Worm (Caenorhabditis elegans) whole organism, L1 larva: ENCODE data around the gene sdz-19.
A peak's percentile ranks its signal among the peaks of the same experiment; 100 is the strongest.

Experiments
- C04F5.9 ChIP-seq: sonication (generic microtip); optimal IDR thresholded peaks from 2 replicates; lab custom pipeline; 2016; ENCODE audit warnings: missing genetic modification characterization, missing compliant biosample characterization
- C16A3.4 ChIP-seq: fragments of 150-350 bp; optimal IDR thresholded peaks from 2 replicates; lab custom pipeline; 2014; ENCODE audit warnings: missing biosample characterization, missing genetic modification characterization
- Y116A8C.19 ChIP-seq: sonication (generic microtip); optimal IDR thresholded peaks from 2 replicates; lab custom pipeline; 2016; ENCODE audit warnings: missing compliant biosample characterization, missing genetic modification characterization, borderline replicate concordance
- alr-1 ChIP-seq: fragments of 200-800 bp; sonication (Bioruptor generic); optimal IDR thresholded peaks from 2 replicates; lab custom pipeline; 2018; ENCODE audit warnings: borderline replicate concordance, mild to moderate bottlenecking, missing genetic modification characterization, missing compliant biosample characterization
- ama-1 ChIP-seq: fragments of 150-350 bp; optimal IDR thresholded peaks from 2 replicates; lab custom pipeline; 2014
- blmp-1 ChIP-seq: fragments of 150-350 bp; optimal IDR thresholded peaks from 2 replicates; lab custom pipeline; 2014; ENCODE audit warnings: missing biosample characterization, missing genetic modification characterization
- ceh-8 ChIP-seq: fragments of 200-800 bp; sonication (Bioruptor generic); optimal IDR thresholded peaks from 2 replicates; lab custom pipeline; 2018; ENCODE audit warnings: mild to moderate bottlenecking, missing genetic modification characterization, moderate library complexity, missing compliant biosample characterization
- ceh-88 ChIP-seq: fragments of 200-800 bp; sonication (Bioruptor generic); IDR thresholded peaks from 2 replicates; pipeline ENCODE4 v1.3.6; 2022; ENCODE audit warnings: missing genetic modification characterization, missing compliant biosample characterization
- ceh-90 ChIP-seq: sonication (generic microtip); optimal IDR thresholded peaks from 2 replicates; lab custom pipeline; 2016; ENCODE audit warnings: missing genetic modification characterization, missing compliant biosample characterization
- ces-1 ChIP-seq: fragments of 150-350 bp; optimal IDR thresholded peaks from 2 replicates; lab custom pipeline; 2014; ENCODE audit warnings: missing biosample characterization, missing genetic modification reagents, missing genetic modification characterization
- efl-1 ChIP-seq, 4 experiments: fragments of 150-350 bp; optimal IDR thresholded peaks in 3 of 4; peaks in 1 of 4; 1 replicate in 1 of 4; 2 replicates in 3 of 4; lab custom pipeline; 2014; ENCODE audit warnings: missing biosample characterization in 2 of 4, missing genetic modification characterization in 2 of 4, missing genetic modification reagents in 2 of 4
- efl-3 ChIP-seq: fragments of 200-800 bp; sonication (Bioruptor generic); optimal IDR thresholded peaks from 2 replicates; lab custom pipeline; 2018; ENCODE audit warnings: mild to moderate bottlenecking, missing genetic modification characterization, missing compliant biosample characterization
- egl-27 ChIP-seq, 2 experiments: fragments of 150-350 bp in 1 of 2; sonication (generic microtip); optimal IDR thresholded peaks; 3 replicates each; lab custom pipeline; 2017 to 2018; ENCODE audit warnings: missing biosample characterization in 2 of 2, missing genetic modification characterization in 2 of 2, missing genetic modification reagents in 2 of 2
- elt-2 ChIP-seq: sonication (generic microtip); optimal IDR thresholded peaks from 2 replicates; lab custom pipeline; 2016; ENCODE audit warnings: missing genetic modification characterization, mild to moderate bottlenecking, inconsistent platforms, missing compliant biosample characterization, missing genetic modification reagents
- elt-3 ChIP-seq, 6 experiments: fragments of 150-350 bp in 1 of 6; sonication (generic microtip); optimal IDR thresholded peaks; 2 replicates each; lab custom pipeline; 2017 to 2018; ENCODE audit warnings: missing biosample characterization in 6 of 6, missing genetic modification characterization in 6 of 6, inconsistent platforms in 1 of 6
- fkh-4 ChIP-seq: sonication (generic microtip); optimal IDR thresholded peaks from 2 replicates; lab custom pipeline; 2016; ENCODE audit warnings: missing compliant biosample characterization, missing genetic modification characterization, borderline replicate concordance
- grh-1 ChIP-seq: fragments of 200-800 bp; sonication (Bioruptor generic); IDR thresholded peaks from 2 replicates; pipeline ENCODE4 v1.3.6; 2022; ENCODE audit warnings: missing genetic modification reagents, missing genetic modification characterization, missing compliant biosample characterization
- hlh-17 ChIP-seq: fragments of 200-800 bp; sonication (Bioruptor generic); optimal IDR thresholded peaks from 2 replicates; lab custom pipeline; 2018; ENCODE audit warnings: missing genetic modification characterization, mild to moderate bottlenecking, missing compliant biosample characterization, moderate library complexity, borderline replicate concordance
- hpl-2 ChIP-seq: fragments of 150-350 bp; optimal IDR thresholded peaks from 2 replicates; lab custom pipeline; 2014; ENCODE audit warnings: missing biosample characterization, missing genetic modification reagents, missing genetic modification characterization
- irx-1 ChIP-seq: sonication (generic microtip); optimal IDR thresholded peaks from 2 replicates; lab custom pipeline; 2016; ENCODE audit warnings: missing genetic modification characterization, missing compliant biosample characterization
- jun-1 ChIP-seq: fragments of 150-350 bp; optimal IDR thresholded peaks from 2 replicates; lab custom pipeline; 2014; ENCODE audit warnings: missing biosample characterization, missing genetic modification reagents, missing genetic modification characterization
- lin-13 ChIP-seq: fragments of 150-350 bp; optimal IDR thresholded peaks from 2 replicates; lab custom pipeline; 2014; ENCODE audit warnings: missing biosample characterization, missing genetic modification reagents, missing genetic modification characterization
- lin-14 ChIP-seq: fragments of 200-800 bp; sonication (Bioruptor generic); optimal IDR thresholded peaks from 2 replicates; lab custom pipeline; 2018; ENCODE audit warnings: mild to moderate bottlenecking, missing genetic modification characterization, moderate library complexity, missing compliant biosample characterization
- lin-15B ChIP-seq: fragments of 150-350 bp; sonication (generic microtip); optimal IDR thresholded peaks from 3 replicates; lab custom pipeline; 2014; ENCODE audit warnings: missing biosample characterization, missing genetic modification characterization
- lin-35 ChIP-seq, 2 experiments: fragments of 150-350 bp; optimal IDR thresholded peaks; 2 replicates each; lab custom pipeline; 2014; ENCODE audit warnings: missing biosample characterization in 2 of 2, missing genetic modification characterization in 2 of 2, missing genetic modification reagents in 2 of 2
- lin-39 ChIP-seq: fragments of 150-350 bp; optimal IDR thresholded peaks from 2 replicates; lab custom pipeline; 2014; ENCODE audit warnings: missing biosample characterization, missing genetic modification reagents, missing genetic modification characterization
- lir-3 ChIP-seq: sonication (generic microtip); optimal IDR thresholded peaks from 2 replicates; lab custom pipeline; 2016; ENCODE audit warnings: mild to moderate bottlenecking, missing genetic modification characterization, moderate library complexity, missing compliant biosample characterization; ENCODE audit not compliant: poor library complexity
- lsy-2 ChIP-seq, 2 experiments: fragments of 150-350 bp; optimal IDR thresholded peaks; 2 replicates each; lab custom pipeline; 2014; ENCODE audit warnings: missing biosample characterization in 2 of 2, missing genetic modification characterization in 2 of 2
- mdl-1 ChIP-seq, 2 experiments: fragments of 150-350 bp; optimal IDR thresholded peaks; 2 replicates each; lab custom pipeline; 2014 to 2017; ENCODE audit warnings: missing biosample characterization in 2 of 2, missing genetic modification characterization in 2 of 2, inconsistent platforms in 1 of 2
- mep-1 ChIP-seq: fragments of 150-350 bp; optimal IDR thresholded peaks from 2 replicates; lab custom pipeline; 2014; ENCODE audit warnings: missing biosample characterization, missing genetic modification characterization
- nhr-11 ChIP-seq: fragments of 150-350 bp; optimal IDR thresholded peaks from 2 replicates; lab custom pipeline; 2014; ENCODE audit warnings: missing biosample characterization, missing genetic modification characterization
- nhr-12 ChIP-seq: sonication (generic microtip); optimal IDR thresholded peaks from 2 replicates; lab custom pipeline; 2017; ENCODE audit warnings: missing biosample characterization, missing genetic modification characterization
- nhr-47 ChIP-seq: sonication (generic microtip); optimal IDR thresholded peaks from 2 replicates; lab custom pipeline; 2016; ENCODE audit warnings: mild to moderate bottlenecking, missing genetic modification characterization, moderate library complexity, missing compliant biosample characterization
- nhr-71 ChIP-seq: sonication (generic microtip); optimal IDR thresholded peaks from 2 replicates; lab custom pipeline; 2016; ENCODE audit warnings: mild to moderate bottlenecking, missing genetic modification characterization, moderate library complexity, missing compliant biosample characterization
- nhr-77 ChIP-seq: fragments of 150-350 bp; optimal IDR thresholded peaks from 2 replicates; lab custom pipeline; 2014; ENCODE audit warnings: missing biosample characterization, missing genetic modification characterization
- nhr-84 ChIP-seq: sonication (generic microtip); optimal IDR thresholded peaks from 2 replicates; lab custom pipeline; 2017; ENCODE audit warnings: missing biosample characterization, missing genetic modification characterization
- pag-3 ChIP-seq: sonication (generic microtip); optimal IDR thresholded peaks from 2 replicates; lab custom pipeline; 2017; ENCODE audit warnings: missing genetic modification characterization, mild to moderate bottlenecking, missing compliant biosample characterization, antibody characterized with exemption, borderline replicate concordance; ENCODE audit not compliant: insufficient read depth
- skn-1 ChIP-seq: fragments of 150-350 bp; optimal IDR thresholded peaks from 2 replicates; lab custom pipeline; 2014; ENCODE audit warnings: missing biosample characterization, missing genetic modification characterization
- snpc-4 ChIP-seq: fragments of 150-350 bp; optimal IDR thresholded peaks from 2 replicates; lab custom pipeline; 2014; ENCODE audit warnings: missing biosample characterization, missing genetic modification characterization
- snu-23 ChIP-seq: sonication (generic microtip); optimal IDR thresholded peaks from 2 replicates; lab custom pipeline; 2016; ENCODE audit warnings: missing genetic modification characterization, missing compliant biosample characterization
- swsn-7 ChIP-seq: sonication (generic microtip); optimal IDR thresholded peaks from 2 replicates; lab custom pipeline; 2016; ENCODE audit warnings: missing genetic modification characterization, missing compliant biosample characterization
- tbx-2 ChIP-seq: sonication (generic microtip); optimal IDR thresholded peaks from 2 replicates; lab custom pipeline; 2016; ENCODE audit warnings: missing genetic modification characterization, missing compliant biosample characterization
- unc-130 ChIP-seq: fragments of 150-350 bp; optimal IDR thresholded peaks from 2 replicates; lab custom pipeline; 2017; ENCODE audit warnings: missing biosample characterization, missing genetic modification characterization, inconsistent platforms
- unc-98 ChIP-seq: fragments of 200-800 bp; sonication (Bioruptor generic); IDR thresholded peaks from 2 replicates; pipeline ENCODE4 v1.3.6; 2022; ENCODE audit warnings: missing genetic modification characterization, missing compliant biosample characterization
- zag-1 ChIP-seq: fragments of 150-350 bp; optimal IDR thresholded peaks from 2 replicates; lab custom pipeline; 2014; ENCODE audit warnings: missing biosample characterization, missing genetic modification characterization
- zip-4 ChIP-seq: fragments of 200-800 bp; sonication (Bioruptor generic); optimal IDR thresholded peaks from 2 replicates; lab custom pipeline; 2018; ENCODE audit warnings: mild to moderate bottlenecking, missing genetic modification characterization, moderate library complexity, missing compliant biosample characterization
- ztf-4 ChIP-seq: fragments of 150-350 bp; optimal IDR thresholded peaks from 2 replicates; lab custom pipeline; 2014; ENCODE audit warnings: missing biosample characterization, missing genetic modification characterization

The sdz-19 gene

ce11 chrX:12500777-12501176, 2.4 kb downstream of the sdz-19 start (continued):
- TF ChIP-seq C16A3.4 (tag; lab: Kevin White, UChicago) (peak; percentile 50), nhr-71 (tag; lab: Kevin White, UChicago) (peak; percentile 95), elt-3 (tag; optimal IDR thresholded peaks at IDR 0.05; lab: Kevin White, UChicago) (peak; percentile 81 to 100 (median 96)), nhr-12 (no peak), lsy-2 (tag; optimal IDR thresholded peaks at IDR 0.05; lab: Kevin White, UChicago) (peak; percentile 53 to 80), efl-3 (GFP tag; lab: Kevin White, UChicago) (peak; percentile 32), jun-1 (peak; percentile 74), swsn-7 (peak; percentile 23), irx-1 (tag; lab: Kevin White, UChicago) (peak; percentile 18), nhr-47 (tag; lab: Kevin White, UChicago) (peak; percentile 72), grh-1 (GFP tag; lab: Robert Waterston, UW) (peak; percentile 65), lir-3 (tag; lab: Kevin White, UChicago) (peak; percentile 70), unc-98 (GFP tag; lab: Robert Waterston, UW) (no peak), C04F5.9 (tag; lab: Kevin White, UChicago) (no peak), hpl-2 (GFP tag; lab: Kevin White, UChicago) (no peak), snu-23 (GFP tag; lab: Kevin White, UChicago) (peak; percentile 81), elt-2 (peak; percentile 100), ztf-4 (peak; percentile 25), nhr-77 (tag; lab: Kevin White, UChicago) (peak; percentile 36), zip-4 (no peak), mdl-1 (tag; optimal IDR thresholded peaks at IDR 0.05; lab: Kevin White, UChicago) (peak in 1 of 2 experiments; percentile 80), zag-1 (tag; lab: Kevin White, UChicago) (no peak), lin-35 (GFP tag; optimal IDR thresholded peaks at IDR 0.05; lab: Kevin White, UChicago) (peak; percentile 1 to 84), mep-1 (tag; lab: Kevin White, UChicago) (peak; percentile 12), unc-130 (tag; lab: Kevin White, UChicago) (peak; percentile 30), lin-14 (peak; percentile 88), snpc-4 (tag; lab: Kevin White, UChicago) (no peak), lin-15B (tag; lab: Kevin White, UChicago) (no peak), egl-27 (tag; optimal IDR thresholded peaks at IDR 0.05; lab: Kevin White, UChicago) (peak; percentile 40 to 65), nhr-84 (no peak)

- no peak for TF ChIP-seq nhr-71 (tag; lab: Kevin White, UChicago)
- TF ChIP-seq ztf-4, result no peak
- no peak for TF ChIP-seq ama-1
- no peak for TF ChIP-seq ceh-8
- TF ChIP-seq blmp-1 (tag; lab: Kevin White, UChicago), result no peak
- TF ChIP-seq lin-13 (GFP tag; lab: Kevin White, UChicago), result no peak
- no peak for TF ChIP-seq swsn-7
- TF ChIP-seq skn-1 (tag; lab: Kevin White, UChicago), result no peak
- no peak for TF ChIP-seq zag-1 (tag; lab: Kevin White, UChicago)
- no peak for TF ChIP-seq snpc-4 (tag; lab: Kevin White, UChicago)
- TF ChIP-seq lin-15B (tag; lab: Kevin White, UChicago), result no peak
These were observed 10.7 kb downstream of the sdz-19 start, which contains the start of gene lips-1 for ce11 chrX:12492467-12492866. lips-1 (plus strand) TSS chrX:12492767.

ce11 chrX:12491138-12491537, 12.0 kb downstream of the sdz-19 start:
- TF ChIP-seq tbx-2 (tag; lab: Kevin White, UChicago), result no peak
- TF ChIP-seq efl-1 (optimal IDR thresholded peaks at IDR 0.05; lab: Kevin White, UChicago), result no peak
- TF ChIP-seq efl-1 (GFP tag; optimal IDR thresholded peaks at IDR 0.05 in 1 of 2; lab: Kevin White, UChicago), result peak in 1 of 2 experiments; percentile 78

ce11 chrX:12484749-12485148, 18.4 kb downstream of the sdz-19 start, which contains the start of gene tbc-13:
tbc-13 (plus strand) TSS chrX:12485049.
- TF ChIP-seq ceh-88 (GFP tag; lab: Robert Waterston, UW), result no peak
- TF ChIP-seq fkh-4 (tag; lab: Kevin White, UChicago), result no peak
- TF ChIP-seq unc-130 (tag; lab: Kevin White, UChicago), result no peak
- no peak for TF ChIP-seq Y116A8C.19 (tag; lab: Kevin White, UChicago)
- TF ChIP-seq ama-1, result no peak
- TF ChIP-seq pag-3 (tag; lab: Kevin White, UChicago), result no peak
- no peak for TF ChIP-seq ceh-90 (tag; lab: Kevin White, UChicago)
- TF ChIP-seq hlh-17, result no peak
- TF ChIP-seq nhr-11 (tag; lab: Kevin White, UChicago), result no peak
- no peak for TF ChIP-seq mdl-1 (tag; optimal IDR thresholded peaks at IDR 0.05; lab: Kevin White, UChicago)
- no peak for TF ChIP-seq tbx-2 (tag; lab: Kevin White, UChicago)
- TF ChIP-seq lin-39, result no peak
- no peak for TF ChIP-seq alr-1
- TF ChIP-seq efl-3 (GFP tag; lab: Kevin White, UChicago), result no peak
- no peak for TF ChIP-seq skn-1 (tag; lab: Kevin White, UChicago)
- TF ChIP-seq ces-1 (GFP tag; lab: Kevin White, UChicago), result no peak
